Fruit fly (Drosophila melanogaster) whole organism, embryonic: ENCODE data around the gene CG42299.

Experiments used
- Ada2b ChIP-seq: fragments of 200-800 bp; sonication (Bioruptor generic); IDR thresholded peaks from 2 replicates; pipeline ENCODE4 v1.3.6; 2022; ENCODE audit warnings: missing biosample characterization, missing genetic modification characterization
- Aef1 ChIP-seq: fragments of 200-800 bp; sonication (Bioruptor generic); IDR thresholded peaks from 3 replicates; pipeline ENCODE4 v1.3.6; 2022; ENCODE audit warnings: missing biosample characterization, missing genetic modification characterization
- B-H1 ChIP-seq: fragments of 200-800 bp; sonication (Bioruptor generic); IDR thresholded peaks from 3 replicates; pipeline ENCODE4 v1.3.6; 2022; ENCODE audit warnings: missing biosample characterization, missing genetic modification characterization
- CG1024 ChIP-seq: fragments of 200-800 bp; sonication (Bioruptor generic); IDR thresholded peaks from 2 replicates; pipeline ENCODE4 v1.3.6; 2022; ENCODE audit warnings: missing biosample characterization, missing genetic modification characterization
- CG10274 ChIP-seq: fragments of 200-800 bp; sonication (Bioruptor generic); optimal IDR thresholded peaks from 3 replicates; lab custom pipeline; 2017; ENCODE audit warnings: missing biosample characterization, mild to moderate bottlenecking, missing genetic modification characterization
- CG12744 ChIP-seq: fragments of 200-800 bp; sonication (Bioruptor generic); optimal IDR thresholded peaks from 2 replicates; lab custom pipeline; 2016; ENCODE audit warnings: missing biosample characterization, missing genetic modification characterization
- CG15696 ChIP-seq: fragments of 200-800 bp; sonication (Bioruptor generic); optimal IDR thresholded peaks from 2 replicates; lab custom pipeline; 2019; ENCODE audit warnings: missing biosample characterization, mild to moderate bottlenecking, missing genetic modification characterization, moderate library complexity
- CG17328 ChIP-seq: fragments of 200-800 bp; sonication (Bioruptor generic); IDR thresholded peaks from 2 replicates; pipeline ENCODE4 v1.3.6; 2022; ENCODE audit warnings: missing biosample characterization, missing genetic modification characterization
- CG17385 ChIP-seq: fragments of 200-800 bp; sonication (Bioruptor generic); optimal IDR thresholded peaks from 3 replicates; lab custom pipeline; 2018; ENCODE audit warnings: missing biosample characterization, mild to moderate bottlenecking, missing genetic modification characterization
- CG18764 ChIP-seq: fragments of 200-800 bp; sonication (Bioruptor generic); optimal IDR thresholded peaks from 3 replicates; lab custom pipeline; 2016; ENCODE audit warnings: missing biosample characterization, missing genetic modification characterization
- CG2116 ChIP-seq: fragments of 200-800 bp; sonication (Bioruptor generic); optimal IDR thresholded peaks from 3 replicates; lab custom pipeline; 2018; ENCODE audit warnings: missing biosample characterization, mild to moderate bottlenecking, missing genetic modification characterization
- CG30431 ChIP-seq: fragments of 200-800 bp; sonication (Bioruptor generic); optimal IDR thresholded peaks from 2 replicates; lab custom pipeline; 2017; ENCODE audit warnings: missing biosample characterization, missing genetic modification characterization
- CG5953 ChIP-seq: fragments of 200-800 bp; sonication (Bioruptor generic); IDR thresholded peaks from 2 replicates; pipeline ENCODE4 v1.3.6; 2022; ENCODE audit warnings: missing biosample characterization, missing genetic modification characterization
- CG6683 ChIP-seq: fragments of 200-800 bp; sonication (Bioruptor generic); optimal IDR thresholded peaks from 2 replicates; lab custom pipeline; 2017; ENCODE audit warnings: missing biosample characterization, mild to moderate bottlenecking, missing genetic modification characterization, missing genetic modification reagents
- CG8089 ChIP-seq: fragments of 200-800 bp; sonication (Bioruptor generic); optimal IDR thresholded peaks from 3 replicates; lab custom pipeline; 2016; ENCODE audit warnings: missing biosample characterization, missing genetic modification characterization
- Chrac-16 ChIP-seq: fragments of 200-800 bp; sonication (Bioruptor generic); optimal IDR thresholded peaks from 3 replicates; lab custom pipeline; 2016; ENCODE audit warnings: missing biosample characterization, missing genetic modification characterization
- ERR ChIP-seq: fragments of 200-800 bp; sonication (Bioruptor generic); optimal IDR thresholded peaks from 2 replicates; lab custom pipeline; 2016; ENCODE audit warnings: missing biosample characterization, missing genetic modification characterization
- H2.0 ChIP-seq: fragments of 200-800 bp; sonication (Bioruptor generic); IDR thresholded peaks from 2 replicates; pipeline ENCODE4 v1.3.6; 2022; ENCODE audit warnings: missing biosample characterization, missing genetic modification characterization
- HHEX ChIP-seq: fragments of 200-800 bp; sonication (Bioruptor generic); optimal IDR thresholded peaks from 3 replicates; lab custom pipeline; 2017; ENCODE audit warnings: missing biosample characterization, mild to moderate bottlenecking, missing genetic modification characterization, missing genetic modification reagents
- Hey ChIP-seq: fragments of 200-800 bp; sonication (Bioruptor generic); optimal IDR thresholded peaks from 3 replicates; lab custom pipeline; 2018; ENCODE audit warnings: missing biosample characterization, mild to moderate bottlenecking, missing genetic modification characterization
- Hmr ChIP-seq: fragments of 200-800 bp; sonication (Bioruptor generic); optimal IDR thresholded peaks from 3 replicates; lab custom pipeline; 2017; ENCODE audit warnings: mild to moderate bottlenecking, missing biosample characterization, missing genetic modification reagents, missing genetic modification characterization
- Hsf ChIP-seq: fragments of 200-800 bp; sonication (Bioruptor generic); optimal IDR thresholded peaks from 3 replicates; lab custom pipeline; 2016; ENCODE audit warnings: missing biosample characterization, missing genetic modification characterization
- NFAT ChIP-seq: fragments of 200-800 bp; sonication (Bioruptor generic); IDR thresholded peaks from 2 replicates; pipeline ENCODE4 v1.3.6; 2022; ENCODE audit warnings: missing biosample characterization, missing genetic modification characterization
- NK7.1 ChIP-seq: fragments of 200-800 bp; sonication (Bioruptor generic); optimal IDR thresholded peaks from 3 replicates; lab custom pipeline; 2016; ENCODE audit warnings: missing biosample characterization, missing genetic modification characterization
- Nf-YB ChIP-seq: fragments of 200-800 bp; sonication (Bioruptor generic); optimal IDR thresholded peaks from 3 replicates; lab custom pipeline; 2019; ENCODE audit warnings: missing biosample characterization, mild to moderate bottlenecking, missing genetic modification characterization, moderate library complexity
- Six4 ChIP-seq: fragments of 200-800 bp; sonication (Bioruptor generic); optimal IDR thresholded peaks from 2 replicates; lab custom pipeline; 2016; ENCODE audit warnings: missing biosample characterization, missing genetic modification characterization
- Tbp ChIP-seq: fragments of >200 bp; optimal IDR thresholded peaks from 2 replicates; lab custom pipeline; 2018; ENCODE audit warnings: missing biosample characterization, missing genetic modification characterization
- ap ChIP-seq: fragments of 200-800 bp; sonication (Bioruptor generic); IDR thresholded peaks from 2 replicates; pipeline ENCODE4 v1.3.6; 2022; ENCODE audit warnings: missing biosample characterization, missing genetic modification characterization
- ara ChIP-seq: fragments of 200-800 bp; sonication (Bioruptor generic); IDR thresholded peaks from 2 replicates; pipeline ENCODE4 v1.3.6; 2022; ENCODE audit warnings: missing biosample characterization, missing genetic modification characterization
- br ChIP-seq: fragments of >200 bp; optimal IDR thresholded peaks from 2 replicates; lab custom pipeline; 2017
- cato ChIP-seq: fragments of 200-800 bp; sonication (Bioruptor generic); optimal IDR thresholded peaks from 2 replicates; lab custom pipeline; 2016; ENCODE audit warnings: missing biosample characterization, missing genetic modification characterization, borderline replicate concordance
- chm ChIP-seq: fragments of 200-800 bp; sonication (Bioruptor generic); IDR thresholded peaks from 2 replicates; pipeline ENCODE4 v1.3.6; 2022; ENCODE audit warnings: missing biosample characterization, missing genetic modification characterization
- eyg ChIP-seq: fragments of 200-800 bp; sonication (Bioruptor generic); optimal IDR thresholded peaks from 3 replicates; lab custom pipeline; 2016; ENCODE audit warnings: missing biosample characterization, missing genetic modification characterization
- gcm2 ChIP-seq: fragments of 200-800 bp; sonication (Bioruptor generic); optimal IDR thresholded peaks from 2 replicates; lab custom pipeline; 2016; ENCODE audit warnings: missing biosample characterization, missing genetic modification characterization
- grau ChIP-seq: fragments of 200-800 bp; optimal IDR thresholded peaks from 3 replicates; lab custom pipeline; 2019; ENCODE audit warnings: missing biosample characterization, mild to moderate bottlenecking, missing genetic modification characterization, moderate library complexity
- gsb ChIP-seq: fragments of 200-800 bp; sonication (Bioruptor generic); IDR thresholded peaks from 2 replicates; pipeline ENCODE4 v1.3.6; 2022; ENCODE audit warnings: missing biosample characterization, missing genetic modification characterization
- hbn ChIP-seq: fragments of 200-800 bp; sonication (Bioruptor generic); IDR thresholded peaks from 2 replicates; pipeline ENCODE4 v1.3.6; 2022; ENCODE audit warnings: missing biosample characterization, missing genetic modification characterization; ENCODE audit not compliant: partially characterized antibody
- lmd ChIP-seq: fragments of 200-800 bp; sonication (Bioruptor generic); IDR thresholded peaks from 2 replicates; pipeline ENCODE4 v1.3.6; 2022; ENCODE audit warnings: missing biosample characterization, missing genetic modification characterization
- lov ChIP-seq, 2 experiments: fragments of 200-800 bp in 1 of 2; fragments of >200 bp in 1 of 2; sonication (Bioruptor generic) in 1 of 2; IDR thresholded peaks in 1 of 2; optimal IDR thresholded peaks in 1 of 2; 2 replicates in 1 of 2; 3 replicates in 1 of 2; pipeline versions ENCODE4 v1.3.6 to Lab custom; 2017 to 2022; ENCODE audit warnings: missing biosample characterization in 1 of 2, missing genetic modification characterization in 1 of 2
- mld ChIP-seq: fragments of 200-800 bp; sonication (Bioruptor generic); IDR thresholded peaks from 3 replicates; pipeline ENCODE4 v1.3.6; 2022; ENCODE audit warnings: missing biosample characterization, missing genetic modification characterization; ENCODE audit not compliant: partially characterized antibody
- org-1 ChIP-seq: fragments of 200-800 bp; sonication (Bioruptor generic); optimal IDR thresholded peaks from 2 replicates; lab custom pipeline; 2017; ENCODE audit warnings: missing biosample characterization, missing genetic modification characterization
- schlank ChIP-seq: fragments of 200-800 bp; sonication (Bioruptor generic); optimal IDR thresholded peaks from 2 replicates; lab custom pipeline; 2018; ENCODE audit warnings: missing biosample characterization, mild to moderate bottlenecking, missing genetic modification characterization
- sens-2 ChIP-seq: fragments of 200-800 bp; sonication (Bioruptor generic); IDR thresholded peaks from 2 replicates; pipeline ENCODE4 v1.3.6; 2022; ENCODE audit warnings: missing biosample characterization, missing genetic modification characterization
- slou ChIP-seq: fragments of 200-800 bp; sonication (Bioruptor generic); optimal IDR thresholded peaks from 3 replicates; lab custom pipeline; 2016; ENCODE audit warnings: missing biosample characterization, missing genetic modification characterization
- slp2 ChIP-seq: fragments of 200-800 bp; sonication (Bioruptor generic); optimal IDR thresholded peaks from 2 replicates; lab custom pipeline; 2016; ENCODE audit warnings: missing biosample characterization, missing genetic modification characterization
- sna ChIP-seq: fragments of 200-800 bp; sonication (Bioruptor generic); IDR thresholded peaks from 2 replicates; pipeline ENCODE4 v1.3.6; 2022; ENCODE audit warnings: missing biosample characterization, missing genetic modification characterization; ENCODE audit not compliant: partially characterized antibody
- sqz ChIP-seq: fragments of 200-800 bp; sonication (Bioruptor generic); optimal IDR thresholded peaks from 3 replicates; lab custom pipeline; 2018; ENCODE audit warnings: missing biosample characterization, mild to moderate bottlenecking, missing genetic modification characterization
- stc ChIP-seq: fragments of 200-800 bp; sonication (Bioruptor generic); IDR thresholded peaks from 2 replicates; pipeline ENCODE4 v1.3.6; 2022; ENCODE audit warnings: missing biosample characterization, missing genetic modification characterization
- vfl ChIP-seq: fragments of 200-800 bp; sonication (Bioruptor generic); optimal IDR thresholded peaks from 2 replicates; lab custom pipeline; 2016; ENCODE audit warnings: missing biosample characterization, missing genetic modification characterization
- vvl ChIP-seq: fragments of 200-800 bp; sonication (Bioruptor generic); IDR thresholded peaks from 2 replicates; pipeline ENCODE4 v1.3.6; 2022; ENCODE audit warnings: missing biosample characterization, missing genetic modification characterization
- wor ChIP-seq: fragments of 200-800 bp; sonication (Bioruptor generic); IDR thresholded peaks from 2 replicates; pipeline ENCODE4 v1.3.6; 2022; ENCODE audit warnings: missing biosample characterization, missing genetic modification characterization

The CG42299 gene

dm6 chrX:15591721-15592491, 16.4 kb upstream of the CG42299 start (continued):
- TF ChIP-seq mld (GFP tag; lab: Robert Waterston, UW) (no peak), CG8089 (GFP tag; lab: Kevin White, UChicago) (peak; percentile 6), Nf-YB (GFP tag; lab: Kevin White, UChicago) (no peak), schlank (tag; lab: Kevin White, UChicago) (no peak), ara (no peak), CG17328 (GFP tag; lab: Robert Waterston, UW) (peak; percentile 41; the same call in 1 of the 2 replicates), vfl (GFP tag; lab: Kevin White, UChicago) (no peak), Six4 (GFP tag; lab: Kevin White, UChicago) (no peak), sqz (no peak), Hsf (GFP tag; lab: Kevin White, UChicago) (peak; percentile 13), vvl (peak; percentile 59), CG30431 (GFP tag; lab: Kevin White, UChicago) (no peak), slou (GFP tag; lab: Kevin White, UChicago) (no peak), gcm2 (GFP tag; lab: Kevin White, UChicago) (no peak), org-1 (no peak), chm (GFP tag; lab: Robert Waterston, UW) (no peak), CG6683 (GFP tag; lab: Kevin White, UChicago) (no peak), H2.0 (no peak), slp2 (GFP tag; lab: Kevin White, UChicago) (no peak), sens-2 (GFP tag; lab: Robert Waterston, UW) (no peak), NFAT (no peak), Chrac-16 (GFP tag; lab: Kevin White, UChicago) (peak; percentile 29), CG18764 (GFP tag; lab: Kevin White, UChicago) (no peak), Ada2b (GFP tag; lab: Robert Waterston, UW) (peak; percentile 29; the same call in 1 of the 2 replicates), CG15696 (tag; lab: Kevin White, UChicago) (peak; percentile 41), sna (no peak), Hey (tag; lab: Kevin White, UChicago) (no peak), Aef1 (peak; percentile 46), CG17385 (GFP tag; lab: Kevin White, UChicago) (peak; percentile 45), CG2116 (no peak), cato (GFP tag; lab: Kevin White, UChicago) (no peak), CG12744 (GFP tag; lab: Kevin White, UChicago) (no peak), lmd (GFP tag; lab: Robert Waterston, UW) (0 out of 2 replicates have a peak, but pooled peaks have one; percentile 39), CG10274 (GFP tag; lab: Kevin White, UChicago) (no peak), wor (GFP tag; lab: Robert Waterston, UW) (no peak), Hmr (GFP tag; lab: Kevin White, UChicago) (peak; percentile 42), lov (optimal IDR thresholded peaks at IDR 0.05; lab: Kevin White, UChicago) (no peak), lov (GFP tag; IDR thresholded peaks at IDR 0.05; lab: Robert Waterston, UW) (no peak), CG1024 (GFP tag; lab: Robert Waterston, UW) (0 out of 2 replicates have a peak, but pooled peaks have one; percentile 18), HHEX (peak; percentile 49), gsb (no peak), br (no peak), grau (peak; percentile 48), CG5953 (no peak), NK7.1 (GFP tag; lab: Kevin White, UChicago) (no peak), Tbp (no peak), hbn (no peak), eyg (peak; percentile 6), ERR (GFP tag; lab: Kevin White, UChicago) (no peak), stc (GFP tag; lab: Robert Waterston, UW) (peak; percentile 38), ap (no peak), B-H1 (GFP tag; lab: Robert Waterston, UW) (no peak)
